Fruit fly (Drosophila melanogaster) whole organism, embryonic: ENCODE results near the gene CRAT.
A peak's percentile ranks its signal among the peaks of the same experiment; 100 is the strongest.

Experiments used
- ATbp ChIP-seq: fragments of 200-800 bp; sonication (Bioruptor generic); optimal IDR thresholded peaks from 2 replicates; lab custom pipeline; 2017; ENCODE audit warnings: missing biosample characterization, mild to moderate bottlenecking, missing genetic modification characterization, missing genetic modification reagents
- Abd-B ChIP-seq: fragments of 200-800 bp; sonication (Bioruptor generic); optimal IDR thresholded peaks from 2 replicates; lab custom pipeline; 2018; ENCODE audit warnings: missing biosample characterization, mild to moderate bottlenecking, missing genetic modification characterization, moderate library complexity
- Antp ChIP-seq: fragments of 200-800 bp; sonication (Bioruptor generic); optimal IDR thresholded peaks from 3 replicates; lab custom pipeline; 2016; ENCODE audit warnings: missing biosample characterization, missing genetic modification characterization
- Asciz ChIP-seq: fragments of 200-800 bp; sonication (Bioruptor generic); optimal IDR thresholded peaks from 2 replicates; lab custom pipeline; 2017; ENCODE audit warnings: missing biosample characterization, mild to moderate bottlenecking, missing genetic modification characterization, missing genetic modification reagents
- CG10431 ChIP-seq: fragments of 200-800 bp; sonication (Bioruptor generic); optimal IDR thresholded peaks from 3 replicates; lab custom pipeline; 2018; ENCODE audit warnings: missing biosample characterization, mild to moderate bottlenecking, missing genetic modification characterization
- CG10979 ChIP-seq: fragments of 200-800 bp; sonication (Bioruptor generic); optimal IDR thresholded peaks from 2 replicates; lab custom pipeline; 2018; ENCODE audit warnings: missing biosample characterization, mild to moderate bottlenecking, missing genetic modification characterization, moderate library complexity
- CG11695 ChIP-seq: fragments of 200-800 bp; sonication (Bioruptor generic); IDR thresholded peaks from 3 replicates; pipeline ENCODE4 v1.3.6; 2022; ENCODE audit warnings: missing biosample characterization, missing genetic modification characterization
- CG12071 ChIP-seq: fragments of 200-800 bp; sonication (Bioruptor generic); optimal IDR thresholded peaks from 3 replicates; lab custom pipeline; 2018; ENCODE audit warnings: missing biosample characterization, mild to moderate bottlenecking, missing genetic modification characterization
- CG12769 ChIP-seq: fragments of 200-800 bp; sonication (Bioruptor generic); optimal IDR thresholded peaks from 2 replicates; lab custom pipeline; 2019; ENCODE audit warnings: missing biosample characterization, mild to moderate bottlenecking, missing genetic modification characterization, moderate library complexity
- CG14860 ChIP-seq: fragments of 200-800 bp; sonication (Bioruptor generic); IDR thresholded peaks from 3 replicates; pipeline ENCODE4 v1.3.6; 2022; ENCODE audit warnings: missing biosample characterization, missing genetic modification characterization; ENCODE audit not compliant: partially characterized antibody
- CG15479 ChIP-seq: fragments of 200-800 bp; sonication (Bioruptor generic); optimal IDR thresholded peaks from 3 replicates; lab custom pipeline; 2019; ENCODE audit warnings: missing biosample characterization, mild to moderate bottlenecking, missing genetic modification characterization, moderate library complexity
- CG2199 ChIP-seq: fragments of 200-800 bp; sonication (Bioruptor generic); IDR thresholded peaks from 3 replicates; pipeline ENCODE4 v1.3.6; 2022; ENCODE audit warnings: missing biosample characterization, missing genetic modification characterization
- CG2678 ChIP-seq: fragments of 200-800 bp; sonication (Bioruptor generic); optimal IDR thresholded peaks from 3 replicates; lab custom pipeline; 2019; ENCODE audit warnings: missing biosample characterization, mild to moderate bottlenecking, missing genetic modification characterization, moderate library complexity
- CG31224 ChIP-seq: fragments of 200-800 bp; sonication (Bioruptor generic); IDR thresholded peaks from 2 replicates; pipeline ENCODE4 v1.3.6; 2022; ENCODE audit warnings: missing biosample characterization, missing genetic modification characterization
- CG31441 ChIP-seq: fragments of 200-800 bp; sonication (Bioruptor generic); IDR thresholded peaks from 2 replicates; pipeline ENCODE4 v1.3.6; 2022; ENCODE audit warnings: missing biosample characterization, missing genetic modification characterization
- CG32772 ChIP-seq: fragments of 200-800 bp; sonication (Bioruptor generic); IDR thresholded peaks from 2 replicates; pipeline ENCODE4 v1.3.6; 2022; ENCODE audit warnings: missing biosample characterization, missing genetic modification characterization
- CG34376 ChIP-seq: fragments of 200-800 bp; sonication (Bioruptor generic); optimal IDR thresholded peaks from 2 replicates; lab custom pipeline; 2018; ENCODE audit warnings: missing biosample characterization, mild to moderate bottlenecking, missing genetic modification characterization
- CG4707 ChIP-seq: fragments of 200-800 bp; sonication (Bioruptor generic); optimal IDR thresholded peaks from 2 replicates; lab custom pipeline; 2018; ENCODE audit warnings: missing biosample characterization, mild to moderate bottlenecking, missing genetic modification characterization, moderate library complexity
- CG5180 ChIP-seq: fragments of 200-800 bp; sonication (Bioruptor generic); optimal IDR thresholded peaks from 3 replicates; lab custom pipeline; 2017; ENCODE audit warnings: missing biosample characterization, missing genetic modification characterization, mild to moderate bottlenecking, moderate library complexity, missing genetic modification reagents
- CG5953 ChIP-seq: fragments of 200-800 bp; sonication (Bioruptor generic); IDR thresholded peaks from 2 replicates; pipeline ENCODE4 v1.3.6; 2022; ENCODE audit warnings: missing biosample characterization, missing genetic modification characterization
- CG6689 ChIP-seq: fragments of 200-800 bp; sonication (Bioruptor generic); IDR thresholded peaks from 2 replicates; pipeline ENCODE4 v1.3.6; 2022; ENCODE audit warnings: missing biosample characterization, missing genetic modification characterization
- CG6791 ChIP-seq: fragments of 200-800 bp; sonication (Bioruptor generic); IDR thresholded peaks from 3 replicates; pipeline ENCODE4 v1.3.6; 2022; ENCODE audit warnings: missing biosample characterization, missing genetic modification characterization; ENCODE audit not compliant: partially characterized antibody
- CG7357 ChIP-seq: fragments of 200-800 bp; sonication (Bioruptor generic); IDR thresholded peaks from 3 replicates; pipeline ENCODE4 v1.3.6; 2022; ENCODE audit warnings: missing biosample characterization, missing genetic modification characterization
- CHES-1-like ChIP-seq: fragments of 200-800 bp; sonication (Bioruptor generic); optimal IDR thresholded peaks from 2 replicates; lab custom pipeline; 2016; ENCODE audit warnings: missing biosample characterization, missing genetic modification characterization
- CTCF ChIP-seq: fragments of 200-800 bp; sonication (Bioruptor generic); optimal IDR thresholded peaks from 2 replicates; lab custom pipeline; 2017; ENCODE audit warnings: missing biosample characterization, mild to moderate bottlenecking, missing genetic modification characterization, moderate library complexity
- CkIIα-i1 ChIP-seq: fragments of 200-800 bp; sonication (Bioruptor generic); IDR thresholded peaks from 2 replicates; pipeline ENCODE4 v1.3.6; 2022; ENCODE audit warnings: missing biosample characterization, missing genetic modification characterization
- Dek ChIP-seq: fragments of 200-800 bp; sonication (Bioruptor generic); optimal IDR thresholded peaks from 3 replicates; lab custom pipeline; 2019; ENCODE audit warnings: missing biosample characterization, mild to moderate bottlenecking, missing genetic modification characterization, moderate library complexity
- Dp ChIP-seq: fragments of 200-800 bp; sonication (Bioruptor generic); optimal IDR thresholded peaks from 2 replicates; lab custom pipeline; 2018; ENCODE audit warnings: missing biosample characterization, mild to moderate bottlenecking, missing genetic modification characterization, moderate library complexity
- HLH4C ChIP-seq: fragments of 200-800 bp; sonication (Bioruptor generic); IDR thresholded peaks from 3 replicates; pipeline ENCODE4 v1.3.6; 2022; ENCODE audit warnings: missing biosample characterization, missing genetic modification characterization; ENCODE audit not compliant: partially characterized antibody
- Hr51 ChIP-seq, 2 experiments: fragments of 200-800 bp; sonication (Bioruptor generic); optimal IDR thresholded peaks; 2 replicates in 1 of 2; 3 replicates in 1 of 2; lab custom pipeline; 2016 to 2018; ENCODE audit warnings: missing biosample characterization in 2 of 2, missing genetic modification characterization in 2 of 2, mild to moderate bottlenecking in 1 of 2, moderate library complexity in 1 of 2
- Kr ChIP-seq: fragments of 200-800 bp; sonication (Bioruptor generic); optimal IDR thresholded peaks from 2 replicates; lab custom pipeline; 2017; ENCODE audit warnings: missing biosample characterization, mild to moderate bottlenecking, missing genetic modification characterization
- MESR4 ChIP-seq: fragments of 200-800 bp; sonication (Bioruptor generic); optimal IDR thresholded peaks from 2 replicates; lab custom pipeline; 2018; ENCODE audit warnings: missing biosample characterization, mild to moderate bottlenecking, missing genetic modification characterization, moderate library complexity
- Max ChIP-seq: fragments of 200-800 bp; sonication (Bioruptor generic); optimal IDR thresholded peaks from 2 replicates; lab custom pipeline; 2016; ENCODE audit warnings: missing biosample characterization, mild to moderate bottlenecking, missing genetic modification characterization
- PHDP ChIP-seq: fragments of 200-800 bp; sonication (Bioruptor generic); optimal IDR thresholded peaks from 3 replicates; lab custom pipeline; 2018; ENCODE audit warnings: missing biosample characterization, mild to moderate bottlenecking, missing genetic modification characterization, moderate library complexity
- Vsx1 ChIP-seq: fragments of 200-800 bp; sonication (Bioruptor generic); optimal IDR thresholded peaks from 2 replicates; lab custom pipeline; 2017; ENCODE audit warnings: missing biosample characterization, mild to moderate bottlenecking, missing genetic modification characterization, missing genetic modification reagents
- ase ChIP-seq: fragments of 200-800 bp; sonication (Bioruptor generic); IDR thresholded peaks from 3 replicates; pipeline ENCODE4 v1.3.6; 2022; ENCODE audit warnings: missing biosample characterization, missing genetic modification characterization
- bbx ChIP-seq: fragments of 200-800 bp; sonication (Bioruptor generic); IDR thresholded peaks from 2 replicates; pipeline ENCODE4 v1.3.6; 2022; ENCODE audit warnings: missing biosample characterization, missing genetic modification characterization; ENCODE audit not compliant: partially characterized antibody
- cad ChIP-seq: fragments of >200 bp; optimal IDR thresholded peaks from 2 replicates; lab custom pipeline; 2017; ENCODE audit warnings: missing biosample characterization, missing genetic modification characterization
- her ChIP-seq: fragments of 200-800 bp; sonication (Bioruptor generic); optimal IDR thresholded peaks from 2 replicates; lab custom pipeline; 2016; ENCODE audit warnings: missing biosample characterization, missing genetic modification characterization
- lbe ChIP-seq: fragments of 200-800 bp; sonication (Bioruptor generic); optimal IDR thresholded peaks from 2 replicates; lab custom pipeline; 2016; ENCODE audit warnings: missing biosample characterization, mild to moderate bottlenecking, missing genetic modification characterization
- lilli ChIP-seq: fragments of 200-800 bp; sonication (Bioruptor generic); optimal IDR thresholded peaks from 3 replicates; lab custom pipeline; 2016; ENCODE audit warnings: missing biosample characterization, missing genetic modification characterization
- nerfin-1 ChIP-seq: fragments of 200-800 bp; sonication (Bioruptor generic); optimal IDR thresholded peaks from 3 replicates; lab custom pipeline; 2019; ENCODE audit warnings: missing biosample characterization, mild to moderate bottlenecking, missing genetic modification characterization, moderate library complexity
- pum ChIP-seq: fragments of 200-800 bp; sonication (Bioruptor generic); optimal IDR thresholded peaks from 2 replicates; lab custom pipeline; 2016; ENCODE audit warnings: missing biosample characterization, missing genetic modification characterization
- repo ChIP-seq: fragments of 200-800 bp; sonication (Bioruptor generic); optimal IDR thresholded peaks from 2 replicates; lab custom pipeline; 2016; ENCODE audit warnings: missing biosample characterization, missing genetic modification characterization
- run ChIP-seq: fragments of 200-800 bp; sonication (Bioruptor generic); optimal IDR thresholded peaks from 3 replicates; lab custom pipeline; 2018; ENCODE audit warnings: missing biosample characterization, mild to moderate bottlenecking, missing genetic modification characterization
- sd ChIP-seq: fragments of 200-800 bp; sonication (Bioruptor generic); optimal IDR thresholded peaks from 3 replicates; lab custom pipeline; 2018; ENCODE audit warnings: missing biosample characterization, mild to moderate bottlenecking, missing genetic modification characterization, moderate library complexity
- sens ChIP-seq: fragments of 200-800 bp; sonication (Bioruptor generic); peaks from one replicate; lab custom pipeline; 2016; ENCODE audit warnings: missing biosample characterization, missing genetic modification characterization
- tio ChIP-seq: fragments of 200-800 bp; sonication (Bioruptor generic); optimal IDR thresholded peaks from 2 replicates; lab custom pipeline; 2017; ENCODE audit warnings: missing biosample characterization, missing genetic modification characterization, inconsistent platforms
- twi ChIP-seq: fragments of 200-800 bp; optimal IDR thresholded peaks from 2 replicates; lab custom pipeline; 2019; ENCODE audit warnings: missing biosample characterization, mild to moderate bottlenecking, missing genetic modification characterization, moderate library complexity
- unpg ChIP-seq: fragments of 200-800 bp; sonication (Bioruptor generic); optimal IDR thresholded peaks from 3 replicates; lab custom pipeline; 2018; ENCODE audit warnings: missing biosample characterization, mild to moderate bottlenecking, missing genetic modification characterization, moderate library complexity
- zen ChIP-seq: fragments of 200-800 bp; sonication (Bioruptor generic); optimal IDR thresholded peaks from 3 replicates; lab custom pipeline; 2018; ENCODE audit warnings: missing biosample characterization, mild to moderate bottlenecking, missing genetic modification characterization, moderate library complexity

The CRAT gene

dm6 chr3R:6399289-6399688 is 23.4 kb upstream of the CRAT start:
- TF ChIP-seq CG11695 (GFP tag; lab: Robert Waterston, UW) (no peak), run (tag; lab: Kevin White, UChicago) (no peak), CG31224 (peak; percentile 52; the same call in 1 of the 2 replicates), Kr (no peak), CkIIα-i1 (GFP tag; lab: Robert Waterston, UW) (no peak), repo (GFP tag; lab: Kevin White, UChicago) (no peak), CG10979 (tag; lab: Kevin White, UChicago) (no peak), CG4707 (GFP tag; lab: Kevin White, UChicago) (peak; percentile 17), CG6689 (GFP tag; lab: Robert Waterston, UW) (no peak), bbx (no peak), Antp (no peak), Hr51 (GFP tag; optimal IDR thresholded peaks at IDR 0.05; lab: Kevin White, UChicago) (peak in 1 of 2 experiments; percentile 23), CG15479 (GFP tag; lab: Kevin White, UChicago) (peak; percentile 53), PHDP (tag; lab: Kevin White, UChicago) (peak; percentile 20), Dek (tag; lab: Kevin White, UChicago) (no peak), ase (no peak), CG12769 (tag; lab: Kevin White, UChicago) (no peak), CG34376 (peak; percentile 28), twi (tag; lab: Kevin White, UChicago) (no peak), HLH4C (GFP tag; lab: Robert Waterston, UW) (no peak), Max (GFP tag; lab: Kevin White, UChicago) (no peak), sd (tag; lab: Kevin White, UChicago) (peak; percentile 46), pum (GFP tag; lab: Kevin White, UChicago) (no peak), Abd-B (GFP tag; lab: Kevin White, UChicago) (no peak), sens (GFP tag; lab: Kevin White, UChicago) (peak; percentile 26), lbe (GFP tag; lab: Kevin White, UChicago) (no peak), zen (tag; lab: Kevin White, UChicago) (peak; percentile 54), CTCF (peak; percentile 10), Dp (GFP tag; lab: Kevin White, UChicago) (no peak), Asciz (GFP tag; lab: Kevin White, UChicago) (no peak), CG10431 (GFP tag; lab: Kevin White, UChicago) (peak; percentile 41), ATbp (no peak), nerfin-1 (tag; lab: Kevin White, UChicago) (no peak), CG5180 (peak; percentile 3), CHES-1-like (GFP tag; lab: Kevin White, UChicago) (no peak), CG6791 (GFP tag; lab: Robert Waterston, UW) (no peak), tio (GFP tag; lab: Kevin White, UChicago) (no peak), lilli (GFP tag; lab: Kevin White, UChicago) (no peak), CG32772 (GFP tag; lab: Robert Waterston, UW) (no peak), her (GFP tag; lab: Kevin White, UChicago) (no peak), CG14860 (no peak), Vsx1 (GFP tag; lab: Kevin White, UChicago) (peak; percentile 51), CG12071 (peak; percentile 46), unpg (peak; percentile 4), CG2678 (tag; lab: Kevin White, UChicago) (peak; percentile 14), cad (GFP tag; lab: Kevin White, UChicago) (peak; percentile 80), MESR4 (GFP tag; lab: Kevin White, UChicago) (no peak), CG7357 (no peak), CG5953 (GFP tag; lab: Robert Waterston, UW) (no peak), CG2199 (GFP tag; lab: Robert Waterston, UW) (peak; percentile 78; the same call in 1 of the 3 replicates), CG31441 (GFP tag; lab: Robert Waterston, UW) (no peak)
